Worm (Caenorhabditis elegans): ENCODE results near the gene srw-61.

The srw-61 gene

DNA sequence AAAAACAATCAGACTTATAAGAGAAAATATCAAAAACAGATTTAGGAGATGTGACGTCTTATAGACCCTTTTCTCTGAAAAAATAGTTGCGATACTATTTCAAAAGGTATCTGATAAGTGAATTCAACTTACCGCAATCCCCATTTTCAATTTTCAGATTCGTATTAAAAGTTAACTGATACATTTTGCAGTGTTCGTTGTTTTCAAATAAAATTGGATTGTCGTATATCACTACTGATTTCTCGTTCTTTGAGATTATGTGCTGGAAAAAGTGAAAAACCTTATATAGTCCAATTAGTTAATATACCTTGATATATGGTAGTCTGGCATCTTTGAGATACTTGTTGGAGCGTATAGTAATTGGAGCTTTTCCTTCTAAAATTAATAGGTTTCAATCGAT is 8.0 kb downstream of the srw-61 start:
- TF ChIP-seq snpc-3.4 (tag; optimal IDR thresholded peaks at IDR 0.05) (no peak), egl-44 (GFP tag; IDR thresholded peaks at IDR 0.05) (no peak), cebp-2 (GFP tag; IDR thresholded peaks at IDR 0.05) (no peak)

ce11 chrIV:16225747-16226146 is 12.7 kb downstream of the srw-61 start, which contains the start of gene H25K10.4:
H25K10.4 (plus strand) TSS chrIV:16226047.
- no peak for TF ChIP-seq sptf-2 (GFP tag; optimal IDR thresholded peaks at IDR 0.05)
- TF ChIP-seq him-1 (tag; optimal IDR thresholded peaks at IDR 0.05) = no peak

DNA sequence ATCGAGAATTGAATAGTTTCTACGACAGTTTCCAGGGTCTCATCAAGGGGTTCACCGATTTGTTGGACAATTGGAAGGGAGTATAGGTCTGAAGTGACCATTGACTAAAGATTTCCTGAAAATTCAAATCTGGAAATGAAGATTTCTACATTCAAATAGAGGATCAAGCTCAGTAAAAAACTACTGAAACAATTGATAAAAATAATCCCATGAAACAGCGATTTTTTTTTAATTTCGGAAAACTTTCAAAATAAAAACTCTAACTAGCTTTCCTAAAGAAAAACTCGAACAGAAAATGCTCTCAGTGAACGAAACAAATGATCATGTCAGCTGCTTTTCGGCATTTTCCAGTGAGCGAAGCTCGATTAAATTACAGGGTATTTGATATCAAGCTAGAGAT is 16.9 kb downstream of the srw-61 start, which contains the start of gene srv-11:
Gene srv-11 (minus strand): TSS at position 101 of the 400 bp plus-strand sequence.
- TF ChIP-seq ZK185.1 (tag; optimal IDR thresholded peaks at IDR 0.05; ENCODE audit: poor library complexity, severe bottlenecking) (no peak), Y95B8A.8 (GFP tag; IDR thresholded peaks at IDR 0.05) (no peak), attf-3 (GFP tag; conservative IDR thresholded peaks at IDR 0.05) (no peak), C17E4.6 (GFP tag; IDR thresholded peaks at IDR 0.05) (no peak), F37B4.10 (GFP tag; IDR thresholded peaks at IDR 0.05) (no peak), F23B12.7 (tag; optimal IDR thresholded peaks at IDR 0.05; ENCODE audit: insufficient read depth) (no peak), athp-1 (tag; optimal IDR thresholded peaks at IDR 0.05) (no peak), hmg-1.2 (GFP tag; IDR thresholded peaks at IDR 0.05) (no peak), lin-35 (GFP tag; optimal IDR thresholded peaks at IDR 0.05) (no peak), nhr-179 (tag; optimal IDR thresholded peaks at IDR 0.05) (no peak), dpff-1 (tag; optimal IDR thresholded peaks at IDR 0.05) (no peak), B0035.1 (tag; optimal IDR thresholded peaks at IDR 0.05) (no peak), F22D6.2 (tag; optimal IDR thresholded peaks at IDR 0.05) (no peak), madf-6 (GFP tag; IDR thresholded peaks at IDR 0.05) (no peak), let-607 (tag; optimal IDR thresholded peaks at IDR 0.05) (no peak)

- no peak for TF ChIP-seq somi-1 (GFP tag; optimal IDR thresholded peaks at IDR 0.05)
- TF ChIP-seq snpc-4 (GFP tag; optimal IDR thresholded peaks at IDR 0.05) = no peak
- peak in 1 of 4 experiments; percentile 36 for TF ChIP-seq snpc-4 (tag; optimal IDR thresholded peaks at IDR 0.05)
- TF ChIP-seq dox-1 (GFP tag; IDR thresholded peaks at IDR 0.05) = no peak
- TF ChIP-seq ztf-28 (GFP tag; IDR thresholded peaks at IDR 0.05) = no peak
- peak; percentile 80 for TF ChIP-seq attf-6 (GFP tag; IDR thresholded peaks at IDR 0.05)
Observed at ce11 chrIV:16220688-16221087, 17.8 kb downstream of the srw-61 start.

DNA sequence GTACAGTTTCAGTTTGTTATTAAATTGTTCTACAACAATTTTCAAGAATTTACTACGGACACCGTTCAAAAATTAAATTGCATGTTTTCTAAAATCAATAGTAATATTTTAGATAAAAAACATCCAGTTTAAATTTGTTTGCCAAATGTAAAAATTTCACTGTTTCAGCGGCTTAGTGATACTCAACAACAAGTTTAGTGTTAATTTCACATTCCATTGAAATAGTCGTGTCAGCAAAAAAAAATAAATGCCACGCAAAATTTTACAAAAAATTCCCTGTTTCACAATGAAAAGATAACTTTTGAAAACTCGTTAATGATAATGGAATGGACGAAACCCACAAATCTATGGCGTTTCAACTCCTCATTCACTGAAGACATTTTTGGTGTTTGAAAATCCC is 22.3 kb downstream of the srw-61 start:
- TF ChIP-seq aptf-3 (GFP tag; IDR thresholded peaks at IDR 0.05) = no peak
- TF ChIP-seq B0336.3 (GFP tag; IDR thresholded peaks at IDR 0.05) = no peak
- TF ChIP-seq attf-6 (GFP tag; IDR thresholded peaks at IDR 0.05) = peak; percentile 54; the same call in 1 of the 2 replicates
- TF ChIP-seq ekl-4 (GFP tag; IDR thresholded peaks at IDR 0.05) = no peak
- no peak for TF ChIP-seq snpc-4 (GFP tag; optimal IDR thresholded peaks at IDR 0.05)
- TF ChIP-seq snpc-4 (tag; optimal IDR thresholded peaks at IDR 0.05) = peak in 2 of 4 experiments; percentile 22 to 58
- TF ChIP-seq snpc-1.1 (tag; optimal IDR thresholded peaks at IDR 0.05; ENCODE audit: insufficient read depth) = no peak

DNA sequence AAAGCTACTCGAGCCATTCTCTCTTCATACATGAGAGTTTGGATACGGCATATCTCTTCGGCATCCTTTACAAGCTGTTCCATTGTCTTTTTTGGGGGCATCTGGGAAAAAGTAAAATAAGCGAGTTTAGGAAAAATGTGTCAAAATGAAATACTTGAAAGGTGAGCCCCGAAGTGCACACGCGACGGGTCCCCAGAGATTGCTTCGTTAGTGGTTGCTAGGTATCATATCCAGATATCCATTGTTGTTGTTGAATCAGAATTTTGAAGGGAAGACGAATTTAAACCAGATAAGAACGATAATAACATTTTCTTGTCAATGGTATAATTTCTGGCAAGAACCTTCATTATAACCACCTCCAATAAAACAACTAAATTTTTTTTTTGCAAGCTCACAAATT is 27.5 kb downstream of the srw-61 start, which contains the start of gene H25K10.2:
Gene H25K10.2 (minus strand): TSS at position 101 of the 400 bp plus-strand sequence.
- no peak for TF ChIP-seq Y79H2A.3 (GFP tag; conservative IDR thresholded peaks at IDR 0.05)
- no peak for TF ChIP-seq tbp1 (GFP tag; optimal IDR thresholded peaks at IDR 0.05)
- TF ChIP-seq hsf-1 (GFP tag; IDR thresholded peaks at IDR 0.05) = no peak
- no peak for TF ChIP-seq B0261.1 (tag; optimal IDR thresholded peaks at IDR 0.05)
- TF ChIP-seq lin-40 (tag; optimal IDR thresholded peaks at IDR 0.05) = no peak
- no peak for TF ChIP-seq F57A8.1 (GFP tag; optimal IDR thresholded peaks at IDR 0.05)
- TF ChIP-seq mcd-1 (GFP tag; IDR thresholded peaks at IDR 0.05) = no peak
- TF ChIP-seq dox-1 (GFP tag; IDR thresholded peaks at IDR 0.05) = no peak
- no peak for TF ChIP-seq B0336.3 (GFP tag; IDR thresholded peaks at IDR 0.05)
